Fruit fly (Drosophila melanogaster) whole organism, embryonic: ENCODE data around the gene CG43760.

Source experiments
- Ada2b ChIP-seq: fragments of 200-800 bp; sonication (Bioruptor generic); IDR thresholded peaks from 2 replicates; pipeline ENCODE4 v1.3.6; 2022; ENCODE audit warnings: missing biosample characterization, missing genetic modification characterization
- Bdp1 ChIP-seq: fragments of 200-800 bp; sonication (Bioruptor generic); optimal IDR thresholded peaks from 3 replicates; lab custom pipeline; 2016; ENCODE audit warnings: missing biosample characterization, missing genetic modification characterization
- Bteb2 ChIP-seq: fragments of 200-800 bp; sonication (Bioruptor generic); optimal IDR thresholded peaks from 2 replicates; lab custom pipeline; 2016; ENCODE audit warnings: missing biosample characterization, missing genetic modification characterization
- CG11085 ChIP-seq: fragments of 200-800 bp; sonication (Bioruptor generic); IDR thresholded peaks from 2 replicates; pipeline ENCODE4 v1.3.6; 2022; ENCODE audit warnings: missing biosample characterization, missing genetic modification characterization
- CG11696 ChIP-seq: fragments of 200-800 bp; sonication (Bioruptor generic); IDR thresholded peaks from 2 replicates; pipeline ENCODE4 v1.3.6; 2022; ENCODE audit warnings: missing biosample characterization, missing genetic modification characterization
- CG12219 ChIP-seq: fragments of 200-800 bp; sonication (Bioruptor generic); optimal IDR thresholded peaks from 3 replicates; lab custom pipeline; 2018; ENCODE audit warnings: missing biosample characterization, mild to moderate bottlenecking, missing genetic modification characterization
- CG12744 ChIP-seq: fragments of 200-800 bp; sonication (Bioruptor generic); optimal IDR thresholded peaks from 2 replicates; lab custom pipeline; 2016; ENCODE audit warnings: missing biosample characterization, missing genetic modification characterization
- CG1529 ChIP-seq: fragments of 200-800 bp; sonication (Bioruptor generic); optimal IDR thresholded peaks from 3 replicates; lab custom pipeline; 2018; ENCODE audit warnings: missing biosample characterization, missing genetic modification characterization
- CG17612 ChIP-seq: fragments of 200-800 bp; sonication (Bioruptor generic); IDR thresholded peaks from 2 replicates; pipeline ENCODE4 v1.3.6; 2022; ENCODE audit warnings: missing biosample characterization, missing genetic modification characterization
- CG32532 ChIP-seq: fragments of 200-800 bp; sonication (Bioruptor generic); IDR thresholded peaks from 2 replicates; pipeline ENCODE4 v1.3.6; 2022; ENCODE audit warnings: missing biosample characterization, missing genetic modification characterization
- CG33213 ChIP-seq: fragments of 200-800 bp; sonication (Bioruptor generic); optimal IDR thresholded peaks from 3 replicates; lab custom pipeline; 2016; ENCODE audit warnings: missing biosample characterization, missing genetic modification characterization
- CG3726 ChIP-seq: fragments of 200-800 bp; sonication (Bioruptor generic); IDR thresholded peaks from 3 replicates; pipeline ENCODE4, ENCODE4 v1.3.6; 2022; ENCODE audit warnings: missing biosample characterization, missing genetic modification characterization
- CG4282 ChIP-seq: fragments of 200-800 bp; sonication (Bioruptor generic); optimal IDR thresholded peaks from 2 replicates; lab custom pipeline; 2016; ENCODE audit warnings: missing biosample characterization, missing genetic modification characterization
- CG6272 ChIP-seq: fragments of 200-800 bp; sonication (Bioruptor generic); IDR thresholded peaks from 2 replicates; pipeline ENCODE4 v1.3.6; 2022; ENCODE audit warnings: missing biosample characterization, missing genetic modification characterization
- CG6765 ChIP-seq: fragments of 200-800 bp; sonication (Bioruptor generic); optimal IDR thresholded peaks from 3 replicates; lab custom pipeline; 2017; ENCODE audit warnings: missing biosample characterization, mild to moderate bottlenecking, missing genetic modification characterization
- CG6854 ChIP-seq: fragments of 200-800 bp; sonication (Bioruptor generic); optimal IDR thresholded peaks from 3 replicates; lab custom pipeline; 2017; ENCODE audit warnings: missing biosample characterization, mild to moderate bottlenecking, missing genetic modification characterization
- D19A ChIP-seq: fragments of 200-800 bp; optimal IDR thresholded peaks from 3 replicates; lab custom pipeline; 2019; ENCODE audit warnings: missing biosample characterization, mild to moderate bottlenecking, missing genetic modification characterization, moderate library complexity
- GATAe ChIP-seq: fragments of 200-800 bp; sonication (Bioruptor generic); conservative IDR thresholded peaks from 2 replicates; pipeline ENCODE4 v1.3.6; 2022; ENCODE audit warnings: missing biosample characterization, missing genetic modification characterization
- HmgD ChIP-seq: fragments of 200-800 bp; sonication (Bioruptor generic); optimal IDR thresholded peaks from 3 replicates; lab custom pipeline; 2016; ENCODE audit warnings: missing biosample characterization, missing genetic modification characterization
- Meics ChIP-seq: fragments of 200-800 bp; sonication (Bioruptor generic); optimal IDR thresholded peaks from 2 replicates; lab custom pipeline; 2017; ENCODE audit warnings: missing biosample characterization, mild to moderate bottlenecking, missing genetic modification characterization
- Nf-YA ChIP-seq: fragments of 200-800 bp; sonication (Bioruptor generic); IDR thresholded peaks from 2 replicates; pipeline ENCODE4 v1.3.6; 2022; ENCODE audit warnings: missing biosample characterization, missing genetic modification characterization
- Oli ChIP-seq: fragments of 200-800 bp; sonication (Bioruptor generic); optimal IDR thresholded peaks from 2 replicates; lab custom pipeline; 2018; ENCODE audit warnings: missing biosample characterization, mild to moderate bottlenecking, missing genetic modification characterization, moderate library complexity
- Ptx1 ChIP-seq: fragments of 200-800 bp; sonication (Bioruptor generic); IDR thresholded peaks from 2 replicates; pipeline ENCODE4 v1.3.6; 2022; ENCODE audit warnings: missing biosample characterization, missing genetic modification characterization
- Rfx ChIP-seq: fragments of 200-800 bp; sonication (Bioruptor generic); IDR thresholded peaks from 2 replicates; pipeline ENCODE4 v1.3.6; 2022; ENCODE audit warnings: missing biosample characterization, missing genetic modification characterization
- Scr ChIP-seq: fragments of 200-800 bp; sonication (Bioruptor generic); IDR thresholded peaks from 2 replicates; pipeline ENCODE4 v1.3.6; 2022; ENCODE audit warnings: missing biosample characterization, missing genetic modification characterization; ENCODE audit not compliant: partially characterized antibody
- Sry-β ChIP-seq: fragments of 200-800 bp; sonication (Bioruptor generic); optimal IDR thresholded peaks from 2 replicates; lab custom pipeline; 2018; ENCODE audit warnings: missing biosample characterization, mild to moderate bottlenecking, missing genetic modification characterization, moderate library complexity
- Stat92E ChIP-seq, 3 experiments: fragments of >200 bp in 2 of 3; fragments of 200-800 bp in 1 of 3; sonication (Bioruptor generic) in 1 of 3; optimal IDR thresholded peaks; 2 replicates each; lab custom pipeline; 2017 to 2019; ENCODE audit warnings: missing biosample characterization in 3 of 3, missing genetic modification characterization in 3 of 3, mild to moderate bottlenecking in 1 of 3, moderate library complexity in 1 of 3
- Trl ChIP-seq, 3 experiments: fragments of >200 bp in 2 of 3; fragments of 200-800 bp in 1 of 3; sonication (Bioruptor generic) in 1 of 3; optimal IDR thresholded peaks; 2 replicates in 1 of 3; 3 replicates in 2 of 3; lab custom pipeline; 2016 to 2017; ENCODE audit warnings: missing biosample characterization in 1 of 3, missing genetic modification characterization in 1 of 3
- Xbp1 ChIP-seq: fragments of 200-800 bp; sonication (Bioruptor generic); optimal IDR thresholded peaks from 3 replicates; lab custom pipeline; 2016; ENCODE audit warnings: missing biosample characterization, mild to moderate bottlenecking, missing genetic modification characterization
- al ChIP-seq: fragments of 200-800 bp; sonication (Bioruptor generic); IDR thresholded peaks from 2 replicates; pipeline ENCODE4 v1.3.6; 2022; ENCODE audit warnings: missing biosample characterization, missing genetic modification characterization
- ato ChIP-seq: fragments of 200-800 bp; sonication (Bioruptor generic); IDR thresholded peaks from 2 replicates; pipeline ENCODE4 v1.3.6; 2022; ENCODE audit warnings: missing biosample characterization, missing genetic modification characterization; ENCODE audit not compliant: partially characterized antibody
- az2 ChIP-seq: fragments of 200-800 bp; sonication (Bioruptor generic); optimal IDR thresholded peaks from 3 replicates; lab custom pipeline; 2016; ENCODE audit warnings: missing biosample characterization, missing genetic modification characterization
- bbx ChIP-seq: fragments of 200-800 bp; sonication (Bioruptor generic); IDR thresholded peaks from 2 replicates; pipeline ENCODE4 v1.3.6; 2022; ENCODE audit warnings: missing biosample characterization, missing genetic modification characterization; ENCODE audit not compliant: partially characterized antibody
- btn ChIP-seq: fragments of 200-800 bp; sonication (Bioruptor generic); optimal IDR thresholded peaks from 2 replicates; lab custom pipeline; 2016; ENCODE audit warnings: missing biosample characterization, missing genetic modification characterization
- dm ChIP-seq: fragments of 200-800 bp; sonication (Bioruptor generic); optimal IDR thresholded peaks from 3 replicates; lab custom pipeline; 2016; ENCODE audit warnings: missing biosample characterization, missing genetic modification characterization
- exex ChIP-seq: fragments of 200-800 bp; sonication (Bioruptor generic); optimal IDR thresholded peaks from 4 replicates; lab custom pipeline; 2018; ENCODE audit warnings: missing biosample characterization, mild to moderate bottlenecking, missing genetic modification characterization, moderate library complexity
- knrl ChIP-seq: fragments of 200-800 bp; sonication (Bioruptor generic); IDR thresholded peaks from 3 replicates; pipeline ENCODE4 v1.3.6; 2022; ENCODE audit warnings: missing biosample characterization, missing genetic modification characterization; ENCODE audit not compliant: partially characterized antibody
- pfk ChIP-seq: fragments of 200-800 bp; sonication (Bioruptor generic); optimal IDR thresholded peaks from 2 replicates; lab custom pipeline; 2018; ENCODE audit warnings: missing biosample characterization, mild to moderate bottlenecking, missing genetic modification characterization, moderate library complexity
- sim ChIP-seq: fragments of 200-800 bp; sonication (Bioruptor generic); IDR thresholded peaks from 2 replicates; pipeline ENCODE4 v1.3.6; 2022; ENCODE audit warnings: missing biosample characterization, missing genetic modification characterization
- ttk ChIP-seq: fragments of 200-800 bp; sonication (Bioruptor generic); IDR thresholded peaks from 2 replicates; pipeline ENCODE4 v2.1.2; 2022; ENCODE audit warnings: missing biosample characterization, missing genetic modification characterization
- tup ChIP-seq: fragments of 200-800 bp; sonication (Bioruptor generic); optimal IDR thresholded peaks from 2 replicates; lab custom pipeline; 2016; ENCODE audit warnings: missing biosample characterization, mild to moderate bottlenecking, missing genetic modification characterization, moderate library complexity
- usp ChIP-seq: fragments of >200 bp; optimal IDR thresholded peaks from 2 replicates; lab custom pipeline; 2017; ENCODE audit warnings: missing biosample characterization, missing genetic modification characterization
- zen ChIP-seq: fragments of 200-800 bp; sonication (Bioruptor generic); optimal IDR thresholded peaks from 3 replicates; lab custom pipeline; 2018; ENCODE audit warnings: missing biosample characterization, mild to moderate bottlenecking, missing genetic modification characterization, moderate library complexity
- zfh2 ChIP-seq: fragments of 200-800 bp; sonication (Bioruptor generic); optimal IDR thresholded peaks from 2 replicates; lab custom pipeline; 2016; ENCODE audit warnings: missing biosample characterization, missing genetic modification characterization

The CG43760 gene

dm6 chr2L:15746600-15747393, 29.9 kb downstream of the CG43760 start (continued):
- TF ChIP-seq CG6765 (peak; percentile 82), zfh2 (peak; percentile 37), exex (peak; percentile 69), Oli (tag; lab: Kevin White, UChicago) (peak; percentile 93), CG1529 (peak; percentile 84), D19A (tag; lab: Kevin White, UChicago) (peak; percentile 91), Scr (0 out of 2 replicates have a peak, but pooled peaks have one; percentile 32), ttk (GFP tag; lab: Robert Waterston, UW) (peak; percentile 77), GATAe (no peak), pfk (GFP tag; lab: Kevin White, UChicago) (no peak), bbx (GFP tag; lab: Robert Waterston, UW) (peak; percentile 29), HmgD (GFP tag; lab: Kevin White, UChicago) (no peak), tup (GFP tag; lab: Kevin White, UChicago) (peak; percentile 39), az2 (GFP tag; lab: Kevin White, UChicago) (peak; percentile 90), Trl (optimal IDR thresholded peaks at IDR 0.05; lab: Kevin White, UChicago) (no peak), Trl (GFP tag; optimal IDR thresholded peaks at IDR 0.05; lab: Kevin White, UChicago) (no peak), dm (GFP tag; lab: Kevin White, UChicago) (no peak), Sry-β (peak; percentile 25), CG4282 (GFP tag; lab: Kevin White, UChicago) (no peak), Ada2b (GFP tag; lab: Robert Waterston, UW) (peak; percentile 74), Ptx1 (peak; percentile 87), CG11085 (GFP tag; lab: Robert Waterston, UW) (no peak; the same call in 1 of the 2 replicates), Stat92E (GFP tag; optimal IDR thresholded peaks at IDR 0.05; lab: Kevin White, UChicago) (peak in 1 of 3 experiments; percentile 29), CG32532 (GFP tag; lab: Robert Waterston, UW) (peak; percentile 84), CG12219 (peak; percentile 58), Nf-YA (GFP tag; lab: Robert Waterston, UW) (0 out of 2 replicates have a peak, but pooled peaks have one; percentile 52), zen (tag; lab: Kevin White, UChicago) (peak; percentile 89), CG6272 (0 out of 2 replicates have a peak, but pooled peaks have one; percentile 50), knrl (GFP tag; lab: Robert Waterston, UW) (no peak), Bteb2 (peak; percentile 5), CG33213 (GFP tag; lab: Kevin White, UChicago) (no peak), Rfx (GFP tag; lab: Robert Waterston, UW) (peak; percentile 78), CG12744 (GFP tag; lab: Kevin White, UChicago) (no peak), ato (no peak), Meics (GFP tag; lab: Kevin White, UChicago) (peak; percentile 94), CG6854 (peak; percentile 81), Bdp1 (GFP tag; lab: Kevin White, UChicago) (no peak), CG3726 (peak; percentile 65; the same call in 1 of the 3 replicates), Xbp1 (peak; percentile 87), CG11696 (GFP tag; lab: Robert Waterston, UW) (no peak), CG17612 (GFP tag; lab: Robert Waterston, UW) (no peak), btn (GFP tag; lab: Kevin White, UChicago) (peak; percentile 11), usp (no peak), sim (GFP tag; lab: Robert Waterston, UW) (peak; percentile 32; the same call in 1 of the 2 replicates), al (GFP tag; lab: Robert Waterston, UW) (peak; percentile 71)
- TF ChIP-seq, all 482 proteins: peak for 329
